Fruit fly (Drosophila melanogaster) whole organism, prepupa: ENCODE results near the gene CG44836.
A peak's percentile ranks its signal among the peaks of the same experiment; 100 is the strongest.

Source experiments
- CG15336 ChIP-seq: fragments of 200-800 bp; sonication (Bioruptor generic); IDR thresholded peaks from 2 replicates; pipeline ENCODE4 v1.3.6; 2022; ENCODE audit warnings: missing biosample characterization, missing genetic modification characterization
- CG1621 ChIP-seq: fragments of 200-800 bp; sonication (Bioruptor generic); optimal IDR thresholded peaks from 3 replicates; lab custom pipeline; 2018; ENCODE audit warnings: missing biosample characterization, mild to moderate bottlenecking, missing genetic modification characterization
- CG3032 ChIP-seq: fragments of 200-800 bp; optimal IDR thresholded peaks from 2 replicates; lab custom pipeline; 2019; ENCODE audit warnings: missing biosample characterization, mild to moderate bottlenecking, missing genetic modification characterization, moderate library complexity
- CG4318 ChIP-seq: fragments of 200-800 bp; sonication (Bioruptor generic); optimal IDR thresholded peaks from 3 replicates; lab custom pipeline; 2017; ENCODE audit warnings: missing biosample characterization, mild to moderate bottlenecking, missing genetic modification characterization
- CG6163 ChIP-seq: fragments of 200-800 bp; sonication (Bioruptor generic); IDR thresholded peaks from 3 replicates; pipeline ENCODE4 v1.3.6; 2022; ENCODE audit warnings: missing biosample characterization, missing genetic modification characterization
- CG6276 ChIP-seq: fragments of 200-800 bp; sonication (Bioruptor generic); optimal IDR thresholded peaks from 2 replicates; lab custom pipeline; 2017; ENCODE audit warnings: missing biosample characterization, mild to moderate bottlenecking, missing genetic modification characterization
- CG6792 ChIP-seq: fragments of 200-800 bp; sonication (Bioruptor generic); optimal IDR thresholded peaks from 3 replicates; lab custom pipeline; 2016; ENCODE audit warnings: missing biosample characterization, missing genetic modification characterization
- CG6808 ChIP-seq: fragments of 200-800 bp; sonication (Bioruptor generic); optimal IDR thresholded peaks from 3 replicates; lab custom pipeline; 2017; ENCODE audit warnings: missing biosample characterization, missing genetic modification characterization, mild to moderate bottlenecking, moderate library complexity, missing genetic modification reagents
- CG8319 ChIP-seq: fragments of 200-800 bp; sonication (Bioruptor generic); optimal IDR thresholded peaks from 3 replicates; lab custom pipeline; 2016; ENCODE audit warnings: missing biosample characterization, missing genetic modification characterization
- Eip75B ChIP-seq: fragments of 200-800 bp; sonication (Bioruptor generic); optimal IDR thresholded peaks from 3 replicates; lab custom pipeline; 2016; ENCODE audit warnings: missing biosample characterization, missing genetic modification characterization
- Eip78C ChIP-seq: fragments of 200-800 bp; sonication (Bioruptor generic); peaks from one replicate; lab custom pipeline; 2016; ENCODE audit warnings: missing biosample characterization, missing genetic modification characterization
- Eip93F ChIP-seq: fragments of 200-800 bp; sonication (Bioruptor generic); optimal IDR thresholded peaks from 2 replicates; lab custom pipeline; 2016; ENCODE audit warnings: missing biosample characterization, mild to moderate bottlenecking, missing genetic modification characterization
- Ets96B ChIP-seq: fragments of 200-800 bp; optimal IDR thresholded peaks from 2 replicates; lab custom pipeline; 2019; ENCODE audit warnings: missing biosample characterization, mild to moderate bottlenecking, missing genetic modification characterization, moderate library complexity
- Met ChIP-seq: fragments of 200-800 bp; sonication (Bioruptor generic); optimal IDR thresholded peaks from 3 replicates; lab custom pipeline; 2016; ENCODE audit warnings: missing biosample characterization, missing genetic modification characterization
- OdsH ChIP-seq: fragments of 200-800 bp; sonication (Bioruptor generic); optimal IDR thresholded peaks from 3 replicates; lab custom pipeline; 2016; ENCODE audit warnings: missing biosample characterization, missing genetic modification characterization
- Smox ChIP-seq: fragments of 200-800 bp; sonication (Bioruptor generic); optimal IDR thresholded peaks from 3 replicates; lab custom pipeline; 2016; ENCODE audit warnings: missing biosample characterization, missing genetic modification characterization
- Sox14 ChIP-seq: fragments of 200-800 bp; sonication (Bioruptor generic); optimal IDR thresholded peaks from 3 replicates; lab custom pipeline; 2016; ENCODE audit warnings: missing biosample characterization, missing genetic modification characterization
- dac ChIP-seq: fragments of 200-800 bp; sonication (Bioruptor generic); optimal IDR thresholded peaks from 2 replicates; lab custom pipeline; 2017; ENCODE audit warnings: missing biosample characterization, mild to moderate bottlenecking, missing genetic modification characterization
- dsx ChIP-seq: fragments of 200-800 bp; optimal IDR thresholded peaks from 3 replicates; lab custom pipeline; 2019; ENCODE audit warnings: missing biosample characterization, mild to moderate bottlenecking, missing genetic modification characterization, moderate library complexity; ENCODE audit not compliant: poor library complexity, severe bottlenecking
- esn ChIP-seq: fragments of 200-800 bp; sonication (Bioruptor generic); optimal IDR thresholded peaks from 2 replicates; lab custom pipeline; 2016; ENCODE audit warnings: missing biosample characterization, mild to moderate bottlenecking, missing genetic modification characterization, moderate library complexity
- fd59A ChIP-seq: fragments of 200-800 bp; sonication (Bioruptor generic); optimal IDR thresholded peaks from 2 replicates; lab custom pipeline; 2017; ENCODE audit warnings: missing biosample characterization, mild to moderate bottlenecking, missing genetic modification characterization, missing genetic modification reagents
- fd85E ChIP-seq: fragments of 200-800 bp; sonication (Bioruptor generic); optimal IDR thresholded peaks from 3 replicates; lab custom pipeline; 2016; ENCODE audit warnings: missing biosample characterization, missing genetic modification characterization
- fkh ChIP-seq: fragments of 200-800 bp; sonication (Bioruptor generic); optimal IDR thresholded peaks from 3 replicates; lab custom pipeline; 2017; ENCODE audit warnings: missing biosample characterization, mild to moderate bottlenecking, missing genetic modification characterization, moderate library complexity
- pdm3 ChIP-seq: fragments of 200-800 bp; sonication (Bioruptor generic); optimal IDR thresholded peaks from 3 replicates; lab custom pipeline; 2016; ENCODE audit warnings: missing biosample characterization, missing genetic modification characterization
- spab ChIP-seq: fragments of 200-800 bp; sonication (Bioruptor generic); optimal IDR thresholded peaks from 2 replicates; lab custom pipeline; 2017; ENCODE audit warnings: missing biosample characterization, mild to moderate bottlenecking, missing genetic modification characterization, missing genetic modification reagents
- ss ChIP-seq, 2 experiments: fragments of 200-800 bp; sonication (Bioruptor generic); optimal IDR thresholded peaks; 2 replicates in 1 of 2; 3 replicates in 1 of 2; lab custom pipeline; 2017 to 2018; ENCODE audit warnings: mild to moderate bottlenecking in 2 of 2, missing biosample characterization in 2 of 2, missing genetic modification characterization in 2 of 2, moderate library complexity in 1 of 2
- vri ChIP-seq: fragments of 200-800 bp; sonication (Bioruptor generic); optimal IDR thresholded peaks from 3 replicates; lab custom pipeline; 2016; ENCODE audit warnings: missing biosample characterization, mild to moderate bottlenecking, missing genetic modification characterization

Gene CG44836

DNA sequence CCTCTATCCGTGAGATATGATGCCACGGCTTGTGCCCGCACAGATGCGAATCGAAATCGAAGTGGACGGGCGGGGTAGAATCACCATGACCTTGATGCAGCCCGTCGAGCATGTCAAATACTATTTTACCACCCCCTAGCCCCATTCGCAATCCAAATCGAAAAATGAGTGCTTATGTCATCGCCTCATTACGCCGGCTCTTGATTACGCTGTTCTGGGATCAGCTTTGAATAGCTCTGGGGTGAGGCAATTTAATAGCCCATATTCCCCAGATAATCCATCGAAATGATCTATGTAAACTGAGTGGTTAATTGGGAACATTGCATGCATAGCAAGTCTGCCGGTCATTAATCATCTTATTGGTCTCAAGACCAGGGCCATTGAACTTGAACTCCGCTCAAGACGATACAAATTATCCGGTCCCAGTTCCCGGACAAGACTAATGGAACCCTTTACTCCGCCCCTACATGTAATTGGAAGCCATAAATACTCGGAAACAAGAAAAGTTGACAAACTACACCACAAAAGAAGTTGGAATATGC lies 42.8 kb downstream of the CG44836 start:
- TF ChIP-seq vri (peak; percentile 71), CG1621 (tag; lab: Kevin White, UChicago) (peak; percentile 21), CG6163 (GFP tag; lab: Robert Waterston, UW) (0 out of 3 replicates have a peak, but pooled peaks have one; percentile 25), Sox14 (no peak)

DNA sequence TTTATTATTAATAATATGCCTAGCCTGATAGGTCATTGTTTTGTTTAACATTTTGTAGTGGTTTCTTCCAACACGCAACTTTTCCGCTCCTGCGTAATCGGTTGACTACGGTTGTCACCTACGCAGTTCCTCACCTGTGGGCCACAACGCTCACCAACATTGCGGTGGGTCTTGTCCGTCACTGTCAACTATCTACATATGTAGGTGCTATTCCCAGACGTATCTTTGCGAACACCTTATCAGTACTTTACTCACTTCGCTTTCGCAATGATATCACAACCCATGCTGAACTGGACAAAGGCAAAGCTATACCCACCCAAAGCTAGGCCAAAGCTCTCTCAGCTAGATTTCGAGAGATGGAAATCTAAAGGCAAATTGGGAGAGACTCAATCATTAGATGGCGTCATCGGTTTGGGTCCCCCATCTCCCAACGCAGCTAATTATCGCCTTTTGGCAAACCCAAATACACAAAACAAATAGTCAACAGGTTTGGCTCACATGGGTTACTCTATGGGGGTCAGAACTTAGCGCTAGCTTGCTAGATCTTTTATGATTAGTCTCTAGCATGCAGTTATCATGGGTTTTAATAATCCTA lies 43.8 kb downstream of the CG44836 start:
- TF ChIP-seq CG6808 (GFP tag; lab: Kevin White, UChicago) (no peak), Smox (GFP tag; lab: Kevin White, UChicago) (no peak), CG6792 (no peak), Eip78C (GFP tag; lab: Kevin White, UChicago) (peak; percentile 40), vri (peak; percentile 72), Met (GFP tag; lab: Kevin White, UChicago) (no peak), fkh (peak; percentile 62), dsx (GFP tag; lab: Kevin White, UChicago) (no peak), CG6276 (no peak), CG8319 (GFP tag; lab: Kevin White, UChicago) (no peak), Eip93F (GFP tag; lab: Kevin White, UChicago) (no peak)

- TF ChIP-seq CG6163 (GFP tag; lab: Robert Waterston, UW) (no peak), Eip78C (GFP tag; lab: Kevin White, UChicago) (peak; percentile 1)
These were observed 45.9 kb downstream of the CG44836 start, which contains the start of gene Pdh for dm6 chr3L:16354197-16354596. Gene Pdh, minus strand, starts transcription at chr3L:16354297.

DNA sequence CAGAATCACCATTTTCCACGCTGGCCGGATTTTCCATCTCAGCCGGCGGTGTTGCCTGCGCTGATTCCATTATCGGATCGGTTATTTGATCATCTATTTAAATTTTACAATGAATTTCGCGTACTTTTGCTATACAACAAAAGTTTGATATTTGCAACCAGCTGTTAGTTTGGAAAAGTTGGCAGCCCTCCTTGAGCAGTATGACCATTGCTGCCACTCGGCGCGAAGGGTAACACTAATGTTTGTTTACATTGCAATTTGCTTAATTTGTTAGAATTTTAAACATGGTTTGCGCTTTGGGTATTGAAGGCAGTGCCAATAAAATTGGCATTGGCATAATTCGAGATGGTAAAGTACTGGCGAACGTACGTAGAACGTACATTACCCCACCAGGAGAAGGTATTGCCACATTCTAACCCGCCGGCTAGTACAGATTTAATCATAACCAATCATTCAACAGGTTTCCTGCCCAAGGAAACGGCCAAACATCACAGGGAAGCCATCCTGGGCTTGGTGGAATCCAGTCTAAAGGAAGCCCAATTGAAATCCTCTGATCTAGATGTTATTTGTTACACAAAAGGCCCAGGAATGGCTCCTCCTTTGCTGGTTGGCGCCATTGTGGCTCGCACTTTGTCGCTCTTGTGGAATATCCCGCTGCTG lies 48.2 kb downstream of the CG44836 start, which contains the start of the genes Golgin104 and Tcs3:
Gene Golgin104, minus strand, starts transcription at position 182 of the 660 bp plus-strand sequence.
Gene Tcs3, plus strand, starts transcription at position 222 of the 660 bp plus-strand sequence.
- no peak for TF ChIP-seq Eip75B
- peak; percentile 99 for TF ChIP-seq fkh

- no peak for TF ChIP-seq fd59A (GFP tag; lab: Kevin White, UChicago)
These were observed 50.4 kb downstream of the CG44836 start for dm6 chr3L:16349686-16350085.

DNA sequence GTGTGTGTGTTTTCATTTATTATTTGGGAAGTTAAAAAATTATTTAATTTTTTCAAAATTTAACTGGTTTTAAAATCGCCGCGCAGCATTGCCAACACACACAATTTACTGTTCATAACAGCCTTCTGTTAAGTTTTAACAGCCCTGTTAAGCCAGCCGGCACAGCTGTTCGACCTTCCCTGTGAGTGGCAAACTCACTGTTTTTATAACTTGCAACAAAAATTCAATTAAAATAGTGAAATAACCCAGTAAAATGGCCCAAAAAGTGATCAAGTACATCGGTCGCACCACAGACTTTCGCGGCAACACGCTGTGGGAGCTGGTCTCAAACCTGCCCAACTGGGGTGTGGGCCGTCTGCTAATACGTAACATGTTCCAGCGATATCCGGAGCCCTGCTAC lies 52.2 kb downstream of the CG44836 start, which contains the start of gene mRpS34:
Gene mRpS34, plus strand, starts transcription at position 161 of the 400 bp plus-strand sequence.
- TF ChIP-seq dac (no peak), fd85E (no peak), Ets96B (tag; lab: Kevin White, UChicago) (no peak), CG3032 (no peak), CG4318 (GFP tag; lab: Kevin White, UChicago) (no peak), OdsH (GFP tag; lab: Kevin White, UChicago) (no peak), CG1621 (tag; lab: Kevin White, UChicago) (no peak), ss (GFP tag; optimal IDR thresholded peaks at IDR 0.05; lab: Kevin White, UChicago) (no peak), spab (GFP tag; lab: Kevin White, UChicago) (no peak), pdm3 (no peak), CG15336 (GFP tag; lab: Robert Waterston, UW) (no peak), vri (no peak), fd59A (GFP tag; lab: Kevin White, UChicago) (no peak), esn (GFP tag; lab: Kevin White, UChicago) (no peak)
- TF ChIP-seq, all 60 proteins: peak for 0
